Fruit fly (Drosophila melanogaster) whole organism, adult: Measurements from ENCODE around the gene GstD5.

Experiments used
- CG7101 ChIP-seq: fragments of 200-800 bp; sonication (Bioruptor generic); optimal IDR thresholded peaks from 2 replicates; lab custom pipeline; 2018; ENCODE audit warnings: missing biosample characterization, mild to moderate bottlenecking, missing genetic modification characterization, moderate library complexity
- Hr96 ChIP-seq: fragments of 200-800 bp; sonication (Bioruptor generic); optimal IDR thresholded peaks from 2 replicates; lab custom pipeline; 2016; ENCODE audit warnings: missing biosample characterization, missing genetic modification characterization
- Mnt ChIP-seq: fragments of 200-800 bp; sonication (Bioruptor generic); optimal IDR thresholded peaks from 2 replicates; lab custom pipeline; 2016; ENCODE audit warnings: missing biosample characterization, mild to moderate bottlenecking, missing genetic modification characterization

DNA sequence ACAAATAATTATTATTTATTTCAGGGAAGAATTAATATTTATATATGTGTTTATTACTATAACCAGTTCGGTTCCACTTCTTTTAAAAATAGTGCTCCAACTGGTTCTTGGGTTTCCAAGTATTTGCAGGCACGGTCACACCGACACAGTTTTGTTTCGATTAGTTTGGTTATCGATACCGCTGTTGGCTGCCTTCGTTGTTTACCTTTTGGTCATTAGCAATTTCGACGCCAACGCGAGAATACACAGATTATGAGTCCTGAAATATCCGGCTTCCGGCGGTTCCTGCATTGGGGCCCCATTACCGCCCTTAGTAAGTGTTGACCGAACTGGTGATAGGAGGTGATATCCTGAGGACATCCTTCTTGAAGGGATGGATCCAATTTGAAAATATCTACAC, 32.6 kb downstream of the GstD5 start, which contains the start of gene CG5196:
- TF ChIP-seq Mnt (GFP tag; lab: Kevin White, UChicago) = peak; percentile 50
- TF ChIP-seq CG7101 (tag; lab: Kevin White, UChicago) = peak; percentile 35
- TF ChIP-seq Hr96 (GFP tag; lab: Kevin White, UChicago) = no peak
